Worm (Caenorhabditis elegans) whole organism, young adult: ENCODE data around the gene oac-23.

Experiments used
- B0261.1 ChIP-seq: sonication (generic microtip); optimal IDR thresholded peaks from 2 replicates; lab custom pipeline; 2016; ENCODE audit warnings: mild to moderate bottlenecking, missing genetic modification characterization, moderate library complexity, missing compliant biosample characterization
- B0336.3 ChIP-seq: fragments of 200-800 bp; sonication (Bioruptor generic); IDR thresholded peaks from 2 replicates; pipeline ENCODE4 v1.3.6; 2022; ENCODE audit warnings: missing genetic modification characterization, missing compliant biosample characterization
- F22D6.2 ChIP-seq: sonication (generic microtip); optimal IDR thresholded peaks from 2 replicates; lab custom pipeline; 2016; ENCODE audit warnings: mild to moderate bottlenecking, missing genetic modification characterization, missing compliant biosample characterization
- F55B11.4 ChIP-seq: sonication (generic microtip); optimal IDR thresholded peaks from 2 replicates; lab custom pipeline; 2016; ENCODE audit warnings: missing compliant biosample characterization, missing genetic modification characterization, borderline replicate concordance; ENCODE audit not compliant: insufficient read depth
- Y56A3A.18 ChIP-seq: fragments of 200-800 bp; sonication (Bioruptor generic); IDR thresholded peaks from 2 replicates; pipeline ENCODE4 v1.3.6; 2022; ENCODE audit warnings: missing genetic modification reagents, missing genetic modification characterization, missing compliant biosample characterization
- athp-1 ChIP-seq: sonication (generic microtip); optimal IDR thresholded peaks from 2 replicates; lab custom pipeline; 2017; ENCODE audit warnings: mild to moderate bottlenecking, missing genetic modification characterization, missing compliant biosample characterization
- attf-3 ChIP-seq: fragments of 200-800 bp; sonication (Bioruptor generic); conservative IDR thresholded peaks from 2 replicates; pipeline ENCODE4 v1.3.6; 2022; ENCODE audit warnings: missing genetic modification reagents, missing genetic modification characterization, missing compliant biosample characterization
- attf-5 ChIP-seq: fragments of 200-800 bp; sonication (Bioruptor generic); optimal IDR thresholded peaks from 2 replicates; lab custom pipeline; 2018; ENCODE audit warnings: mild to moderate bottlenecking, missing genetic modification characterization, missing compliant biosample characterization
- bed-2 ChIP-seq: fragments of 200-800 bp; sonication (Bioruptor generic); IDR thresholded peaks from 2 replicates; pipeline ENCODE4 v1.3.6; 2022; ENCODE audit warnings: missing genetic modification reagents, missing genetic modification characterization, missing compliant biosample characterization
- ccch-3 ChIP-seq: fragments of 200-800 bp; sonication (Bioruptor generic); optimal IDR thresholded peaks from 2 replicates; lab custom pipeline; 2018; ENCODE audit warnings: mild to moderate bottlenecking, missing genetic modification characterization, missing compliant biosample characterization
- cebp-1 ChIP-seq, 2 experiments: fragments of 200-800 bp in 1 of 2; sonication (Bioruptor generic) in 1 of 2; sonication (generic microtip) in 1 of 2; IDR thresholded peaks in 1 of 2; optimal IDR thresholded peaks in 1 of 2; 2 replicates each; pipeline versions ENCODE4 v1.3.6 to Lab custom; 2017 to 2022; ENCODE audit warnings: missing compliant biosample characterization in 2 of 2, missing genetic modification characterization in 2 of 2, mild to moderate bottlenecking in 1 of 2, missing genetic modification reagents in 1 of 2, moderate library complexity in 1 of 2
- ceh-58 ChIP-seq: fragments of 200-800 bp; sonication (Bioruptor generic); IDR thresholded peaks from 2 replicates; pipeline ENCODE4 v1.3.6; 2022; ENCODE audit warnings: missing genetic modification characterization, missing compliant biosample characterization
- die-1 ChIP-seq: sonication (generic microtip); optimal IDR thresholded peaks from 2 replicates; lab custom pipeline; 2016; ENCODE audit warnings: missing genotype, mild to moderate bottlenecking, missing genetic modification characterization, missing compliant biosample characterization
- hsf-1 ChIP-seq: fragments of 200-800 bp; sonication (Bioruptor generic); IDR thresholded peaks from 2 replicates; pipeline ENCODE4 v1.3.6; 2022; ENCODE audit warnings: missing genetic modification reagents, missing genetic modification characterization, missing compliant biosample characterization
- lin-26 ChIP-seq: fragments of 200-800 bp; sonication (Bioruptor generic); IDR thresholded peaks from 2 replicates; pipeline ENCODE4 v1.3.6; 2022; ENCODE audit warnings: missing genetic modification reagents, missing genetic modification characterization, missing compliant biosample characterization
- lin-35 ChIP-seq, 3 experiments: fragments of 150-350 bp in 2 of 3; sonication (generic microtip) in 1 of 3; optimal IDR thresholded peaks; 2 replicates each; lab custom pipeline; 2014 to 2018; ENCODE audit warnings: missing biosample characterization in 3 of 3, missing genetic modification characterization in 3 of 3, missing genetic modification reagents in 3 of 3
- lin-40 ChIP-seq: sonication (generic microtip); optimal IDR thresholded peaks from 2 replicates; lab custom pipeline; 2016; ENCODE audit warnings: missing genetic modification characterization, mild to moderate bottlenecking, missing compliant biosample characterization, missing genotype, missing genetic modification reagents
- madf-6 ChIP-seq: fragments of 200-800 bp; sonication (Bioruptor generic); IDR thresholded peaks from 2 replicates; pipeline ENCODE4 v1.3.6; 2022; ENCODE audit warnings: missing genetic modification reagents, missing genetic modification characterization, missing compliant biosample characterization
- madf-8 ChIP-seq: fragments of 200-800 bp; sonication (Bioruptor generic); conservative IDR thresholded peaks from 2 replicates; pipeline ENCODE4 v1.3.6; 2022; ENCODE audit warnings: missing genetic modification reagents, missing genetic modification characterization, missing compliant biosample characterization
- nfya-1 ChIP-seq: sonication (generic microtip); optimal IDR thresholded peaks from 2 replicates; lab custom pipeline; 2017; ENCODE audit warnings: antibody characterized with exemption, missing compliant biosample characterization, missing genetic modification characterization, borderline replicate concordance; ENCODE audit not compliant: insufficient read depth
- nhr-120 ChIP-seq: fragments of 200-800 bp; sonication (Bioruptor generic); IDR thresholded peaks from 2 replicates; pipeline ENCODE4 v1.3.6; 2022; ENCODE audit warnings: missing genetic modification characterization, missing compliant biosample characterization
- nhr-27 ChIP-seq: fragments of 200-800 bp; sonication (Bioruptor generic); optimal IDR thresholded peaks from 2 replicates; lab custom pipeline; 2018; ENCODE audit warnings: mild to moderate bottlenecking, missing genetic modification characterization, moderate library complexity, missing compliant biosample characterization
- nhr-80 ChIP-seq: sonication (generic microtip); optimal IDR thresholded peaks from 2 replicates; lab custom pipeline; 2016; ENCODE audit warnings: missing genetic modification characterization, missing compliant biosample characterization
- pbrm-1 ChIP-seq: fragments of 200-800 bp; sonication (Bioruptor generic); IDR thresholded peaks from 2 replicates; pipeline ENCODE4 v1.3.6; 2022; ENCODE audit warnings: missing genetic modification reagents, missing genetic modification characterization, missing compliant biosample characterization
- rec-8 ChIP-seq, 2 experiments: sonication (generic microtip); optimal IDR thresholded peaks; 2 replicates each; lab custom pipeline; 2016; ENCODE audit warnings: mild to moderate bottlenecking in 2 of 2, missing genetic modification characterization in 2 of 2, missing genetic modification reagents in 2 of 2, missing genotype in 2 of 2, missing biosample characterization in 1 of 2, missing compliant biosample characterization in 1 of 2, moderate library complexity in 1 of 2
- snpc-1.3 ChIP-seq: sonication (generic microtip); optimal IDR thresholded peaks from 2 replicates; lab custom pipeline; 2017; ENCODE audit warnings: missing genetic modification characterization, mild to moderate bottlenecking, missing compliant biosample characterization, antibody characterized with exemption, moderate library complexity, missing genotype, missing genetic modification reagents; ENCODE audit not compliant: insufficient read depth
- snpc-3.4 ChIP-seq: sonication (generic microtip); optimal IDR thresholded peaks from 2 replicates; lab custom pipeline; 2017; ENCODE audit warnings: missing genetic modification characterization, mild to moderate bottlenecking, missing compliant biosample characterization, antibody characterized with exemption, moderate library complexity, missing genotype, missing genetic modification reagents
- sptf-2 ChIP-seq: fragments of 200-800 bp; sonication (Bioruptor generic); optimal IDR thresholded peaks from 2 replicates; lab custom pipeline; 2018; ENCODE audit warnings: mild to moderate bottlenecking, missing genetic modification characterization, missing compliant biosample characterization
- tbp1 ChIP-seq: fragments of 200-800 bp; sonication (Bioruptor generic); optimal IDR thresholded peaks from 2 replicates; lab custom pipeline; 2018; ENCODE audit warnings: mild to moderate bottlenecking, missing genetic modification characterization, missing compliant biosample characterization
- zim-3 ChIP-seq: sonication (generic microtip); optimal IDR thresholded peaks from 2 replicates; lab custom pipeline; 2017; ENCODE audit warnings: mild to moderate bottlenecking, missing genetic modification characterization, moderate library complexity, missing compliant biosample characterization
- ztf-18 ChIP-seq: sonication (generic microtip); optimal IDR thresholded peaks from 2 replicates; lab custom pipeline; 2016; ENCODE audit warnings: missing genotype, mild to moderate bottlenecking, missing genetic modification characterization, missing compliant biosample characterization
- ztf-26 ChIP-seq: sonication (generic microtip); optimal IDR thresholded peaks from 2 replicates; lab custom pipeline; 2017; ENCODE audit warnings: missing genetic modification characterization, missing compliant biosample characterization

The oac-23 gene

DNA sequence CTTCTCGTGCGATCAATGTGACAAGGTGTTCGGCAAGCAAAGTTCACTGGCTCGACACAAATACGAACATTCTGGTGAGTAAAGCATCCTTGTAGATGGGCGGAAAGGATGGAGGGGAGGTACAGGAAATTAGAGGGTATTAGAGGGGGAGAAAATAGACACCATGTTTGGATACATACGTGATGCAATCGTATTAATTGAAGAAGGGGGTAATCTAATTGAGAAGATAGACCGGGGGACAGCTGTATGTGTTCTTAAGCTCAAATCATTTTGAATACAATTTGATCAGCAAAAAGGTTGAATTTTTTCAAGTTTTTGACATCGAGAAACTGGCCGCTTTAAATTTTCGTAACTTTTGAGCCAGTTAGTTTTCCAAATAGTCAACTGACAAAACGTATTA lies 20.8 kb upstream of the oac-23 start (continued):
- TF ChIP-seq B0261.1 (tag; lab: Kevin White, UChicago): no peak
- no peak for TF ChIP-seq ztf-18
- no peak for TF ChIP-seq snpc-1.3
- no peak for TF ChIP-seq madf-6 (GFP tag; lab: Robert Waterston, UW)
- TF ChIP-seq attf-5 (GFP tag; lab: Kevin White, UChicago): no peak

DNA sequence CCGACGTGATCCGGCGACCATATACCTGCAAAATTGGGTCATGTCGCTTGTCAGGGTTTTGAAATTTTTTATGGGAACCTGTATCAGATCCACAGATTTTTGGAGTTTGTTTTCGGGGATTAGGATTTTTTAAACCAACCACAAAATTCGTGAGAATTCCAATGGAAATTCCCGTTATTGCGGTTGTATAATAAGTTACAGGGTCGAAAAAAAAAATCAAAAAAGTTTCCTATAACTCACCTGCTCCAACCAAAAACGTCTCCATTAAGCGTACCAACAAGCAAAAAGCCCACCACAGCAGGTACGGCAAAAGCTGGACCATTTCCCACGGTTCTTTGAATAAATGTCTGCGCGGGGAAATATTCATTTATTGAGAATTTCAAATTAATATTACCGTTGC lies 18.3 kb upstream of the oac-23 start:
- no peak for TF ChIP-seq Y56A3A.18
- TF ChIP-seq rec-8 (tag; optimal IDR thresholded peaks at IDR 0.05; lab: Kevin White, UChicago): no peak
- no peak for TF ChIP-seq pbrm-1
- no peak for TF ChIP-seq lin-26 (GFP tag; lab: Robert Waterston, UW)
- no peak for TF ChIP-seq ceh-58 (GFP tag; lab: Robert Waterston, UW)
- no peak for TF ChIP-seq tbp1 (GFP tag; lab: Kevin White, UChicago)

ce11 chrIV:3864944-3865343 lies 16.3 kb upstream of the oac-23 start, which contains the start of gene aat-8:
aat-8 (minus strand) TSS chrIV:3865044.
- TF ChIP-seq attf-3 (GFP tag; lab: Robert Waterston, UW): no peak

- TF ChIP-seq nhr-80 (tag; lab: Kevin White, UChicago) (peak; percentile 34), sptf-2 (GFP tag; lab: Kevin White, UChicago) (no peak), zim-3 (tag; lab: Kevin White, UChicago) (no peak)
These were observed 15.2 kb upstream of the oac-23 start for ce11 chrIV:3866018-3866417.

- TF ChIP-seq lin-26 (GFP tag; lab: Robert Waterston, UW) (no peak), ztf-26 (tag; lab: Kevin White, UChicago) (no peak), madf-8 (GFP tag; lab: Robert Waterston, UW) (no peak), ccch-3 (no peak), hsf-1 (no peak), die-1 (tag; lab: Kevin White, UChicago) (no peak), F55B11.4 (tag; lab: Kevin White, UChicago) (no peak), nfya-1 (tag; lab: Kevin White, UChicago) (no peak), lin-40 (tag; lab: Kevin White, UChicago) (no peak), bed-2 (GFP tag; lab: Robert Waterston, UW) (no peak), F22D6.2 (tag; lab: Kevin White, UChicago) (no peak), nhr-27 (tag; lab: Kevin White, UChicago) (no peak), B0336.3 (GFP tag; lab: Robert Waterston, UW) (no peak), lin-35 (GFP tag; optimal IDR thresholded peaks at IDR 0.05; lab: Kevin White, UChicago) (no peak)
These were observed 14.0 kb upstream of the oac-23 start, which contains the start of gene F37C4.4 for ce11 chrIV:3867252-3867651. F37C4.4 (plus strand) TSS chrIV:3867309.

ce11 chrIV:3869875-3870274 lies 11.4 kb upstream of the oac-23 start:
- TF ChIP-seq Y56A3A.18 (no peak), rec-8 (tag; optimal IDR thresholded peaks at IDR 0.05; lab: Kevin White, UChicago) (no peak), snpc-3.4 (tag; lab: Kevin White, UChicago) (no peak), nhr-120 (no peak), cebp-1 (GFP tag; IDR thresholded peaks at IDR 0.05; lab: Robert Waterston, UW) (no peak), cebp-1 (tag; optimal IDR thresholded peaks at IDR 0.05; lab: Kevin White, UChicago) (no peak), athp-1 (tag; lab: Kevin White, UChicago) (no peak)
